Worm (Caenorhabditis elegans) whole organism, L3 larva: ENCODE measurements around the gene ift-74.

Experiments
- ceh-28 ChIP-seq: fragments of 150-350 bp; optimal IDR thresholded peaks from 2 replicates; lab custom pipeline; 2014; ENCODE audit warnings: missing biosample characterization, missing genetic modification reagents, missing genetic modification characterization
- ceh-82 ChIP-seq: fragments of 150-350 bp; optimal IDR thresholded peaks from 2 replicates; lab custom pipeline; 2014; ENCODE audit warnings: missing biosample characterization, missing genetic modification characterization
- lin-39 ChIP-seq: fragments of 150-350 bp; optimal IDR thresholded peaks from 2 replicates; lab custom pipeline; 2018; ENCODE audit warnings: missing biosample characterization, missing genetic modification reagents, missing genetic modification characterization
- nhr-12 ChIP-seq: fragments of 150-350 bp; optimal IDR thresholded peaks from 2 replicates; lab custom pipeline; 2014; ENCODE audit warnings: missing biosample characterization, missing genetic modification characterization
- nhr-28 ChIP-seq: fragments of 150-350 bp; optimal IDR thresholded peaks from 2 replicates; lab custom pipeline; 2014; ENCODE audit warnings: missing biosample characterization, missing genetic modification characterization
- nhr-76 ChIP-seq: fragments of 150-350 bp; sonication (generic microtip); optimal IDR thresholded peaks from 5 replicates; lab custom pipeline; 2014; ENCODE audit warnings: missing biosample characterization, missing genetic modification characterization
- unc-62 ChIP-seq: fragments of 150-350 bp; sonication (generic microtip); optimal IDR thresholded peaks from 4 replicates; lab custom pipeline; 2014; ENCODE audit warnings: missing biosample characterization, missing genetic modification reagents, missing genetic modification characterization

DNA sequence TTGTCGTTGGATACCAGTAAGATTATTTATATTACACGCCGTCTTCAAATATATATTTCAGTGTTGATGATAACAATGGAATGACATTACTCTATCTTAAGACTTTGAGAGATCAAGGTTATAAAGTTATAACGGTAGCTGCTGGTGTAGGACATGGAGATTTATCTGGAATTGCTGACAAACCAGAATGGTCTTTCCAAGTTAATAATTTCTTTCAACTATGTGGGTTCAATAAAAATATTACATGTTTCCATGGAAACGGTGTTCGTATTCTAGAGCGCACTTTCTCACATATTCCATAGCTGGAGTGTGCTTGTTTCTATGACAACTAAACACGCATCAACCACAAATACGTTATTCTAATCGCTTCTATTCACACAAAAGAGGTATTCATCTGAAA, at the start of gene ift-74:
- no peak for TF ChIP-seq nhr-12
- TF ChIP-seq unc-62 (GFP tag; lab: Kevin White, UChicago) = no peak
- TF ChIP-seq lin-39 (tag; lab: Kevin White, UChicago) = no peak
- TF ChIP-seq ceh-28 (tag; lab: Kevin White, UChicago) = no peak
- TF ChIP-seq ceh-82 (tag; lab: Kevin White, UChicago) = no peak
- TF ChIP-seq nhr-76 (tag; lab: Kevin White, UChicago) = no peak
- no peak for TF ChIP-seq nhr-28 (tag; lab: Kevin White, UChicago)
